Worm (Caenorhabditis elegans) whole organism, L2 larva: ENCODE data around the gene Y39A3B.8.

Source experiments
- ceh-16 ChIP-seq: fragments of 150-350 bp; optimal IDR thresholded peaks from 2 replicates; lab custom pipeline; 2014; ENCODE audit warnings: missing biosample characterization, missing genetic modification characterization
- dmd-4 ChIP-seq: sonication (generic microtip); optimal IDR thresholded peaks from 2 replicates; lab custom pipeline; 2017; ENCODE audit warnings: missing biosample characterization, missing genetic modification characterization
- elt-3 ChIP-seq: sonication (generic microtip); optimal IDR thresholded peaks from 2 replicates; lab custom pipeline; 2017; ENCODE audit warnings: missing biosample characterization, missing genetic modification characterization
- lin-13 ChIP-seq: fragments of 150-350 bp; optimal IDR thresholded peaks from 2 replicates; lab custom pipeline; 2014; ENCODE audit warnings: missing biosample characterization, missing genetic modification reagents, missing genetic modification characterization
- lsy-2 ChIP-seq, 2 experiments: fragments of 150-350 bp in 1 of 2; sonication (generic microtip) in 1 of 2; optimal IDR thresholded peaks; 2 replicates each; lab custom pipeline; 2014 to 2017; ENCODE audit warnings: missing biosample characterization in 2 of 2, missing genetic modification characterization in 2 of 2
- mdl-1 ChIP-seq, 2 experiments: fragments of 150-350 bp in 1 of 2; sonication (generic microtip) in 1 of 2; optimal IDR thresholded peaks; 2 replicates each; lab custom pipeline; 2017; ENCODE audit warnings: missing biosample characterization in 2 of 2, missing genetic modification characterization in 2 of 2
- nhr-237 ChIP-seq: fragments of 150-350 bp; optimal IDR thresholded peaks from 2 replicates; lab custom pipeline; 2014; ENCODE audit warnings: missing biosample characterization, missing genetic modification characterization
- sem-4 ChIP-seq: fragments of 150-350 bp; optimal IDR thresholded peaks from 2 replicates; lab custom pipeline; 2014; ENCODE audit warnings: missing biosample characterization, missing genetic modification reagents, missing genetic modification characterization
- snpc-4 ChIP-seq: fragments of 150-350 bp; optimal IDR thresholded peaks from 2 replicates; lab custom pipeline; 2014; ENCODE audit warnings: missing biosample characterization, missing genetic modification characterization
- unc-39 ChIP-seq: fragments of 150-350 bp; optimal IDR thresholded peaks from 2 replicates; lab custom pipeline; 2014; ENCODE audit warnings: missing biosample characterization, missing genetic modification characterization

- TF ChIP-seq ceh-16 (tag; lab: Kevin White, UChicago) (no peak), snpc-4 (tag; lab: Kevin White, UChicago) (no peak), dmd-4 (tag; lab: Kevin White, UChicago) (no peak), elt-3 (no peak), sem-4 (tag; lab: Kevin White, UChicago) (no peak), lsy-2 (tag; optimal IDR thresholded peaks at IDR 0.05; lab: Kevin White, UChicago) (no peak), mdl-1 (tag; optimal IDR thresholded peaks at IDR 0.05; lab: Kevin White, UChicago) (no peak), nhr-237 (tag; lab: Kevin White, UChicago) (no peak), unc-39 (tag; lab: Kevin White, UChicago) (no peak), lin-13 (GFP tag; lab: Kevin White, UChicago) (no peak)
Measured at ce11 chrIII:1982597-1983244, 5.1 kb upstream of the Y39A3B.8 start, which contains the start of gene srd-66.
